Fruit fly (Drosophila melanogaster) whole organism, pupa: ENCODE measurements around the gene U2af50.

Experiments used
- CG10348 ChIP-seq: fragments of 200-800 bp; sonication (Bioruptor generic); IDR thresholded peaks from 2 replicates; pipeline ENCODE4 v1.3.6; 2022; ENCODE audit warnings: missing biosample characterization, missing genetic modification characterization
- CG12605 ChIP-seq: fragments of 200-800 bp; sonication (Bioruptor generic); IDR thresholded peaks from 2 replicates; pipeline ENCODE4 v1.3.6; 2022; ENCODE audit warnings: missing biosample characterization, missing genetic modification characterization
- CG13204 ChIP-seq: fragments of 200-800 bp; sonication (Bioruptor generic); optimal IDR thresholded peaks from 2 replicates; lab custom pipeline; 2018; ENCODE audit warnings: missing biosample characterization, mild to moderate bottlenecking, missing genetic modification characterization, moderate library complexity
- CG14655 ChIP-seq: fragments of 200-800 bp; sonication (Bioruptor generic); optimal IDR thresholded peaks from 3 replicates; lab custom pipeline; 2017; ENCODE audit warnings: mild to moderate bottlenecking, missing biosample characterization, missing genetic modification reagents, missing genetic modification characterization
- CG15710 ChIP-seq: fragments of 200-800 bp; sonication (Bioruptor generic); optimal IDR thresholded peaks from 2 replicates; lab custom pipeline; 2018; ENCODE audit warnings: missing biosample characterization, mild to moderate bottlenecking, missing genetic modification characterization, moderate library complexity
- CG17806 ChIP-seq: fragments of 200-800 bp; sonication (Bioruptor generic); optimal IDR thresholded peaks from 2 replicates; lab custom pipeline; 2018; ENCODE audit warnings: missing biosample characterization, mild to moderate bottlenecking, missing genetic modification characterization, moderate library complexity
- CG32121 ChIP-seq: fragments of 200-800 bp; sonication (Bioruptor generic); IDR thresholded peaks from 2 replicates; pipeline ENCODE4 v1.3.6; 2022; ENCODE audit warnings: missing biosample characterization, missing genetic modification characterization
- CG34367 ChIP-seq: fragments of 200-800 bp; sonication (Bioruptor generic); optimal IDR thresholded peaks from 2 replicates; lab custom pipeline; 2018; ENCODE audit warnings: missing biosample characterization, mild to moderate bottlenecking, missing genetic modification characterization
- CG4496 ChIP-seq: fragments of 200-800 bp; sonication (Bioruptor generic); IDR thresholded peaks from 3 replicates; pipeline ENCODE4 v1.3.6; 2022; ENCODE audit warnings: missing biosample characterization, missing genetic modification characterization
- CG8159 ChIP-seq: fragments of 200-800 bp; sonication (Bioruptor generic); optimal IDR thresholded peaks from 3 replicates; lab custom pipeline; 2018; ENCODE audit warnings: missing biosample characterization, mild to moderate bottlenecking, missing genetic modification characterization, moderate library complexity
- CG8301 ChIP-seq: fragments of 200-800 bp; sonication (Bioruptor generic); optimal IDR thresholded peaks from 2 replicates; lab custom pipeline; 2018; ENCODE audit warnings: missing biosample characterization, mild to moderate bottlenecking, missing genetic modification characterization
- CG9948 ChIP-seq: fragments of 200-800 bp; sonication (Bioruptor generic); optimal IDR thresholded peaks from 2 replicates; lab custom pipeline; 2018; ENCODE audit warnings: missing biosample characterization, mild to moderate bottlenecking, missing genetic modification characterization, moderate library complexity
- D1 ChIP-seq: fragments of 200-800 bp; sonication (Bioruptor generic); optimal IDR thresholded peaks from 2 replicates; lab custom pipeline; 2018; ENCODE audit warnings: missing biosample characterization, mild to moderate bottlenecking, missing genetic modification characterization, moderate library complexity
- EcR ChIP-seq: fragments of 200-800 bp; sonication (Bioruptor generic); optimal IDR thresholded peaks from 3 replicates; lab custom pipeline; 2019; ENCODE audit warnings: missing biosample characterization, missing genetic modification characterization, mild to moderate bottlenecking, moderate library complexity, missing genetic modification reagents
- Ets98B ChIP-seq: fragments of 200-800 bp; sonication (Bioruptor generic); IDR thresholded peaks from 2 replicates; pipeline ENCODE4 v1.3.6; 2022; ENCODE audit warnings: missing biosample characterization, missing genetic modification characterization
- Pif1A ChIP-seq: fragments of 200-800 bp; sonication (Bioruptor generic); optimal IDR thresholded peaks from 3 replicates; lab custom pipeline; 2016; ENCODE audit warnings: missing biosample characterization, missing genetic modification characterization
- Pif1B ChIP-seq: fragments of 200-800 bp; sonication (Bioruptor generic); optimal IDR thresholded peaks from 3 replicates; lab custom pipeline; 2016; ENCODE audit warnings: missing biosample characterization, missing genetic modification characterization
- Snoo ChIP-seq: fragments of 200-800 bp; sonication (Bioruptor generic); optimal IDR thresholded peaks from 3 replicates; lab custom pipeline; 2017; ENCODE audit warnings: missing biosample characterization, mild to moderate bottlenecking, missing genetic modification characterization, inconsistent platforms
- fd96Ca ChIP-seq: fragments of 200-800 bp; sonication (Bioruptor generic); IDR thresholded peaks from 3 replicates; pipeline ENCODE4 v1.3.6; 2022; ENCODE audit warnings: missing biosample characterization, missing genetic modification characterization
- gl ChIP-seq: fragments of 200-800 bp; sonication (Bioruptor generic); optimal IDR thresholded peaks from 2 replicates; lab custom pipeline; 2018; ENCODE audit warnings: missing biosample characterization, mild to moderate bottlenecking, missing genetic modification characterization
- rn ChIP-seq: fragments of 200-800 bp; sonication (Bioruptor generic); IDR thresholded peaks from 2 replicates; pipeline ENCODE4 v1.3.6; 2022; ENCODE audit warnings: missing biosample characterization, missing genetic modification characterization

Gene U2af50

dm6 chrX:16319558-16319924 lies 39.3 kb downstream of the U2af50 start:
- TF ChIP-seq CG17806 (no peak), CG32121 (GFP tag; lab: Robert Waterston, UW) (no peak), Snoo (no peak), CG8159 (tag; lab: Kevin White, UChicago) (no peak), fd96Ca (GFP tag; lab: Robert Waterston, UW) (no peak), rn (GFP tag; lab: Robert Waterston, UW) (no peak), CG10348 (GFP tag; lab: Robert Waterston, UW) (no peak), Pif1B (GFP tag; lab: Kevin White, UChicago) (no peak), Ets98B (no peak), gl (tag; lab: Kevin White, UChicago) (no peak), CG15710 (tag; lab: Kevin White, UChicago) (no peak), EcR (GFP tag; lab: Kevin White, UChicago) (no peak), CG14655 (GFP tag; lab: Kevin White, UChicago) (no peak)

dm6 chrX:16318858-16319557 lies 39.8 kb downstream of the U2af50 start:
- TF ChIP-seq CG8301 (tag; lab: Kevin White, UChicago) (peak; percentile 76), CG34367 (tag; lab: Kevin White, UChicago) (peak; percentile 71), gl (tag; lab: Kevin White, UChicago) (no peak), CG4496 (GFP tag; lab: Robert Waterston, UW) (peak; percentile 87), Pif1B (GFP tag; lab: Kevin White, UChicago) (peak; percentile 86), CG9948 (tag; lab: Kevin White, UChicago) (peak; percentile 79), EcR (GFP tag; lab: Kevin White, UChicago) (peak; percentile 94), rn (GFP tag; lab: Robert Waterston, UW) (peak; percentile 64), CG14655 (GFP tag; lab: Kevin White, UChicago) (no peak), fd96Ca (GFP tag; lab: Robert Waterston, UW) (peak; percentile 83), Pif1A (GFP tag; lab: Kevin White, UChicago) (peak; percentile 82), CG10348 (GFP tag; lab: Robert Waterston, UW) (no peak), CG32121 (GFP tag; lab: Robert Waterston, UW) (peak; percentile 48; the same call in 1 of the 2 replicates), CG13204 (GFP tag; lab: Kevin White, UChicago) (no peak), CG15710 (tag; lab: Kevin White, UChicago) (peak; percentile 68), Ets98B (peak; percentile 73), Snoo (peak; percentile 39), CG8159 (tag; lab: Kevin White, UChicago) (peak; percentile 76), CG12605 (GFP tag; lab: Robert Waterston, UW) (peak; percentile 68), D1 (tag; lab: Kevin White, UChicago) (no peak), CG17806 (peak; percentile 77)
- TF ChIP-seq, all 21 proteins: peak for 16

- no peak for TF ChIP-seq rn (GFP tag; lab: Robert Waterston, UW)
- TF ChIP-seq CG4496 (GFP tag; lab: Robert Waterston, UW) = 0 out of 3 replicates have a peak, but pooled peaks have one; percentile 18
- peak; percentile 3 for TF ChIP-seq CG15710 (tag; lab: Kevin White, UChicago)
Measured at dm6 chrX:16313078-16313875, 45.6 kb downstream of the U2af50 start, which contains the start of the genes CG9915 and SWIP. TSS of gene CG9915 (minus strand) at chrX:16313138. TSS of gene SWIP (plus strand) at chrX:16313709.

DNA sequence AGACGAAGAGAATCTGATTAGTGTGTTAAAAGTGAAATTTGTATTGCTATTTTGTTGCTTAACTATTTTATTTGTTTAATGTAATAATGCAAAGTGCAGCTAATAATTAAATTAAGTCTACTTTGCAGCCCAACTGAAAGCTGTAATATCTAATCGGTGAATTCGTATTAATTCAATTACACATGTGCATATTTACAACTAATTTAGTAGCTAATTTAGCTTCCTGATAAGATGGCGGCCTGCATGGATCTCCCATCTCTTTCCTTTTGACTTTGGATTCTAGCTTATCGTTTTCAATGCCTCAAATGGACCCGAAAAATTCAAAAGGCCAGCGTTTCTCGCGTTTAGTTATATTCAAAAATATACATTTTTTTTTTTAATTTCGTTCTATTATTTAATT lies 49.1 kb downstream of the U2af50 start:
- TF ChIP-seq CG14655 (GFP tag; lab: Kevin White, UChicago) = no peak
- no peak for TF ChIP-seq rn (GFP tag; lab: Robert Waterston, UW)
- no peak for TF ChIP-seq CG8159 (tag; lab: Kevin White, UChicago)
- TF ChIP-seq CG17806 = no peak
- no peak for TF ChIP-seq D1 (tag; lab: Kevin White, UChicago)
- no peak for TF ChIP-seq fd96Ca (GFP tag; lab: Robert Waterston, UW)
- no peak for TF ChIP-seq CG15710 (tag; lab: Kevin White, UChicago)
- no peak for TF ChIP-seq CG8301 (tag; lab: Kevin White, UChicago)
- TF ChIP-seq Ets98B = no peak
- no peak for TF ChIP-seq EcR (GFP tag; lab: Kevin White, UChicago)

- no peak for TF ChIP-seq CG34367 (tag; lab: Kevin White, UChicago)
- no peak for TF ChIP-seq CG8301 (tag; lab: Kevin White, UChicago)
- TF ChIP-seq Ets98B = no peak
- TF ChIP-seq CG12605 (GFP tag; lab: Robert Waterston, UW) = no peak
- TF ChIP-seq Pif1B (GFP tag; lab: Kevin White, UChicago) = no peak
- TF ChIP-seq CG15710 (tag; lab: Kevin White, UChicago) = no peak
- TF ChIP-seq CG8159 (tag; lab: Kevin White, UChicago) = no peak
- no peak for TF ChIP-seq CG14655 (GFP tag; lab: Kevin White, UChicago)
- TF ChIP-seq CG17806 = no peak
- no peak for TF ChIP-seq D1 (tag; lab: Kevin White, UChicago)
Measured at dm6 chrX:16308953-16309352, 49.9 kb downstream of the U2af50 start.
